Worm (Caenorhabditis elegans): ENCODE results near the gene K10G6.5.

DNA sequence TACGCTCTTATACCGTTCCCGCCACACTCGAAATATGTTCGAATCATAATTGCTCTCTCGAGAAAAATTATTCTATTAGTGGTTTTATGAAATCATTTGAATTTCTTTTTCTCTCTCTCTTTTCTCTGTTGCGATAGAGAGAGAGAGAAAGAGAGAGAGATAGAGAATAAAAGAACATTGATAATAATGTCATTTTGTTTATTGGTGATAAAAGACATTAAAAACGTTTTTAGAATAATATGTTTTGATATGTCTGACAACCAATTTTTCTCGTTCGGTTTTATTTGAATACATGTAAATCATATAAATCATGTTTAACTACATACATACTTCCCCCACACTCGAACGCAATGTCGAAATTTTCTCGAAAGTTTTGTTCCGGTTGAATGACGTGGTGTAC, 34.1 kb upstream of the K10G6.5 start:
- no peak for TF ChIP-seq nhr-12 (tag; optimal IDR thresholded peaks at IDR 0.05)
- TF ChIP-seq zag-1 (tag; optimal IDR thresholded peaks at IDR 0.05), result no peak
- no peak for TF ChIP-seq nhr-237 (tag; optimal IDR thresholded peaks at IDR 0.05)
- no peak for TF ChIP-seq alr-1 (tag; optimal IDR thresholded peaks at IDR 0.05)
